Fruit fly (Drosophila melanogaster) whole organism, embryonic: Measurements from ENCODE around the gene CG13074.

Source experiments
- Atf6 ChIP-seq: fragments of 200-800 bp; sonication (Bioruptor generic); IDR thresholded peaks from 2 replicates; pipeline ENCODE4 v1.3.6; 2022; ENCODE audit warnings: missing biosample characterization, missing genetic modification characterization
- BEAF-32 ChIP-seq: fragments of 200-800 bp; sonication (Bioruptor generic); optimal IDR thresholded peaks from 3 replicates; lab custom pipeline; 2017; ENCODE audit warnings: missing biosample characterization, missing genetic modification characterization, mild to moderate bottlenecking, moderate library complexity, missing genetic modification reagents
- CG12659 ChIP-seq: fragments of 200-800 bp; sonication (Bioruptor generic); optimal IDR thresholded peaks from 3 replicates; lab custom pipeline; 2017; ENCODE audit warnings: mild to moderate bottlenecking, missing biosample characterization, missing genetic modification reagents, missing genetic modification characterization
- CG13287 ChIP-seq: fragments of 200-800 bp; sonication (Bioruptor generic); IDR thresholded peaks from 2 replicates; pipeline ENCODE4 v1.3.6; 2022; ENCODE audit warnings: missing biosample characterization, missing genetic modification characterization; ENCODE audit not compliant: partially characterized antibody
- CG14860 ChIP-seq: fragments of 200-800 bp; sonication (Bioruptor generic); IDR thresholded peaks from 3 replicates; pipeline ENCODE4 v1.3.6; 2022; ENCODE audit warnings: missing biosample characterization, missing genetic modification characterization; ENCODE audit not compliant: partially characterized antibody
- CG16813 ChIP-seq: fragments of 200-800 bp; sonication (Bioruptor generic); IDR thresholded peaks from 3 replicates; pipeline ENCODE4 v1.3.6; 2022; ENCODE audit warnings: missing biosample characterization, missing genetic modification characterization; ENCODE audit not compliant: partially characterized antibody
- CG16815 ChIP-seq: fragments of 200-800 bp; sonication (Bioruptor generic); optimal IDR thresholded peaks from 3 replicates; lab custom pipeline; 2017; ENCODE audit warnings: missing biosample characterization, mild to moderate bottlenecking, missing genetic modification characterization
- CG16863 ChIP-seq: fragments of 200-800 bp; sonication (Bioruptor generic); optimal IDR thresholded peaks from 3 replicates; lab custom pipeline; 2016; ENCODE audit warnings: missing biosample characterization, missing genetic modification characterization
- CG18476 ChIP-seq: fragments of 200-800 bp; sonication (Bioruptor generic); optimal IDR thresholded peaks from 2 replicates; lab custom pipeline; 2016; ENCODE audit warnings: missing biosample characterization, mild to moderate bottlenecking, missing genetic modification characterization
- CG2116 ChIP-seq: fragments of 200-800 bp; sonication (Bioruptor generic); optimal IDR thresholded peaks from 3 replicates; lab custom pipeline; 2018; ENCODE audit warnings: missing biosample characterization, mild to moderate bottlenecking, missing genetic modification characterization
- CG2120 ChIP-seq: fragments of 200-800 bp; sonication (Bioruptor generic); optimal IDR thresholded peaks from 3 replicates; lab custom pipeline; 2016; ENCODE audit warnings: missing biosample characterization, missing genetic modification characterization
- CG3065 ChIP-seq: fragments of 200-800 bp; sonication (Bioruptor generic); optimal IDR thresholded peaks from 2 replicates; lab custom pipeline; 2016; ENCODE audit warnings: missing biosample characterization, missing genetic modification characterization
- CG33557 ChIP-seq: fragments of 200-800 bp; sonication (Bioruptor generic); optimal IDR thresholded peaks from 2 replicates; lab custom pipeline; 2019; ENCODE audit warnings: missing biosample characterization, mild to moderate bottlenecking, missing genetic modification characterization, moderate library complexity
- CG3407 ChIP-seq: fragments of 200-800 bp; sonication (Bioruptor generic); optimal IDR thresholded peaks from 2 replicates; lab custom pipeline; 2018; ENCODE audit warnings: missing biosample characterization, mild to moderate bottlenecking, missing genetic modification characterization
- CG3995 ChIP-seq: fragments of 200-800 bp; sonication (Bioruptor generic); optimal IDR thresholded peaks from 3 replicates; lab custom pipeline; 2016; ENCODE audit warnings: missing biosample characterization, missing genetic modification characterization
- CG4360 ChIP-seq: fragments of 200-800 bp; sonication (Bioruptor generic); IDR thresholded peaks from 2 replicates; pipeline ENCODE4 v1.3.6; 2022; ENCODE audit warnings: missing biosample characterization, missing genetic modification characterization
- CG4617 ChIP-seq: fragments of 200-800 bp; sonication (Bioruptor generic); optimal IDR thresholded peaks from 3 replicates; lab custom pipeline; 2016; ENCODE audit warnings: missing biosample characterization, missing genetic modification characterization, borderline replicate concordance
- CG8089 ChIP-seq: fragments of 200-800 bp; sonication (Bioruptor generic); optimal IDR thresholded peaks from 3 replicates; lab custom pipeline; 2016; ENCODE audit warnings: missing biosample characterization, missing genetic modification characterization
- CG8388 ChIP-seq: fragments of 200-800 bp; sonication (Bioruptor generic); optimal IDR thresholded peaks from 2 replicates; lab custom pipeline; 2019; ENCODE audit warnings: missing biosample characterization, mild to moderate bottlenecking, missing genetic modification characterization, moderate library complexity
- CHES-1-like ChIP-seq: fragments of 200-800 bp; sonication (Bioruptor generic); optimal IDR thresholded peaks from 2 replicates; lab custom pipeline; 2016; ENCODE audit warnings: missing biosample characterization, missing genetic modification characterization
- Ets97D ChIP-seq: fragments of 200-800 bp; sonication (Bioruptor generic); optimal IDR thresholded peaks from 3 replicates; lab custom pipeline; 2016; ENCODE audit warnings: missing biosample characterization, missing genetic modification characterization
- HLH4C ChIP-seq: fragments of 200-800 bp; sonication (Bioruptor generic); IDR thresholded peaks from 3 replicates; pipeline ENCODE4 v1.3.6; 2022; ENCODE audit warnings: missing biosample characterization, missing genetic modification characterization; ENCODE audit not compliant: partially characterized antibody
- Hsf ChIP-seq: fragments of 200-800 bp; sonication (Bioruptor generic); optimal IDR thresholded peaks from 3 replicates; lab custom pipeline; 2016; ENCODE audit warnings: missing biosample characterization, missing genetic modification characterization
- Lhr ChIP-seq: fragments of 200-800 bp; sonication (Bioruptor generic); optimal IDR thresholded peaks from 3 replicates; lab custom pipeline; 2017; ENCODE audit warnings: mild to moderate bottlenecking, missing biosample characterization, missing genetic modification reagents, missing genetic modification characterization
- Med ChIP-seq: fragments of 200-800 bp; sonication (Bioruptor generic); peaks from one replicate; lab custom pipeline; 2016; ENCODE audit warnings: missing biosample characterization, missing genetic modification characterization, mild to moderate bottlenecking, inconsistent platforms, moderate library complexity
- Ptx1 ChIP-seq: fragments of 200-800 bp; sonication (Bioruptor generic); IDR thresholded peaks from 2 replicates; pipeline ENCODE4 v1.3.6; 2022; ENCODE audit warnings: missing biosample characterization, missing genetic modification characterization
- Sin3A ChIP-seq: fragments of >200 bp; optimal IDR thresholded peaks from 2 replicates; lab custom pipeline; 2018
- Sox102F ChIP-seq: fragments of 200-800 bp; sonication (Bioruptor generic); optimal IDR thresholded peaks from 2 replicates; lab custom pipeline; 2018; ENCODE audit warnings: missing biosample characterization, mild to moderate bottlenecking, missing genetic modification characterization, moderate library complexity
- Stat92E ChIP-seq, 3 experiments: fragments of >200 bp in 2 of 3; fragments of 200-800 bp in 1 of 3; sonication (Bioruptor generic) in 1 of 3; optimal IDR thresholded peaks; 2 replicates each; lab custom pipeline; 2017 to 2019; ENCODE audit warnings: missing biosample characterization in 3 of 3, missing genetic modification characterization in 3 of 3, mild to moderate bottlenecking in 1 of 3, moderate library complexity in 1 of 3
- abd-A ChIP-seq: fragments of 200-800 bp; sonication (Bioruptor generic); optimal IDR thresholded peaks from 3 replicates; lab custom pipeline; 2019; ENCODE audit warnings: missing biosample characterization, mild to moderate bottlenecking, missing genetic modification characterization, moderate library complexity
- amos ChIP-seq: fragments of 200-800 bp; sonication (Bioruptor generic); IDR thresholded peaks from 2 replicates; pipeline ENCODE4 v1.3.6; 2022; ENCODE audit warnings: missing biosample characterization, missing genetic modification characterization; ENCODE audit not compliant: partially characterized antibody
- ato ChIP-seq: fragments of 200-800 bp; sonication (Bioruptor generic); IDR thresholded peaks from 2 replicates; pipeline ENCODE4 v1.3.6; 2022; ENCODE audit warnings: missing biosample characterization, missing genetic modification characterization; ENCODE audit not compliant: partially characterized antibody
- chinmo ChIP-seq: fragments of 200-800 bp; sonication (Bioruptor generic); IDR thresholded peaks from 4 replicates; pipeline ENCODE4 v1.3.6; 2022; ENCODE audit warnings: missing biosample characterization, missing genetic modification characterization; ENCODE audit not compliant: partially characterized antibody
- crp ChIP-seq, 2 experiments: fragments of 200-800 bp; sonication (Bioruptor generic); optimal IDR thresholded peaks; 2 replicates in 1 of 2; 3 replicates in 1 of 2; lab custom pipeline; 2017; ENCODE audit warnings: missing biosample characterization in 2 of 2, missing genetic modification characterization in 2 of 2, mild to moderate bottlenecking in 1 of 2, moderate library complexity in 1 of 2
- danr ChIP-seq: fragments of 200-800 bp; sonication (Bioruptor generic); IDR thresholded peaks from 2 replicates; pipeline ENCODE4 v1.3.6; 2022; ENCODE audit warnings: missing biosample characterization, missing genetic modification characterization
- her ChIP-seq: fragments of 200-800 bp; sonication (Bioruptor generic); optimal IDR thresholded peaks from 2 replicates; lab custom pipeline; 2016; ENCODE audit warnings: missing biosample characterization, missing genetic modification characterization
- inv ChIP-seq: fragments of 200-800 bp; sonication (Bioruptor generic); IDR thresholded peaks from 2 replicates; pipeline ENCODE4 v1.3.6; 2022; ENCODE audit warnings: missing biosample characterization, missing genetic modification characterization; ENCODE audit not compliant: partially characterized antibody
- klu ChIP-seq: fragments of 200-800 bp; sonication (Bioruptor generic); IDR thresholded peaks from 2 replicates; pipeline ENCODE4 v1.3.6; 2022; ENCODE audit warnings: missing biosample characterization, missing genetic modification characterization
- mirr ChIP-seq: fragments of 200-800 bp; sonication (Bioruptor generic); optimal IDR thresholded peaks from 3 replicates; lab custom pipeline; 2018; ENCODE audit warnings: missing biosample characterization, mild to moderate bottlenecking, missing genetic modification characterization
- ranshi ChIP-seq: fragments of 200-800 bp; sonication (Bioruptor generic); IDR thresholded peaks from 2 replicates; pipeline ENCODE4 v1.3.6; 2022; ENCODE audit warnings: missing biosample characterization, missing genetic modification characterization
- sna ChIP-seq: fragments of 200-800 bp; sonication (Bioruptor generic); IDR thresholded peaks from 2 replicates; pipeline ENCODE4 v1.3.6; 2022; ENCODE audit warnings: missing biosample characterization, missing genetic modification characterization; ENCODE audit not compliant: partially characterized antibody
- sr ChIP-seq: fragments of 200-800 bp; sonication (Bioruptor generic); IDR thresholded peaks from 3 replicates; pipeline ENCODE4 v1.3.6; 2022; ENCODE audit warnings: missing biosample characterization, missing genetic modification characterization
- stwl ChIP-seq: fragments of 200-800 bp; sonication (Bioruptor generic); optimal IDR thresholded peaks from 3 replicates; lab custom pipeline; 2018; ENCODE audit warnings: missing biosample characterization, mild to moderate bottlenecking, missing genetic modification characterization, moderate library complexity
- tin ChIP-seq: fragments of 200-800 bp; sonication (Bioruptor generic); optimal IDR thresholded peaks from 3 replicates; lab custom pipeline; 2016; ENCODE audit warnings: missing biosample characterization, missing genetic modification characterization
- tio ChIP-seq: fragments of 200-800 bp; sonication (Bioruptor generic); optimal IDR thresholded peaks from 2 replicates; lab custom pipeline; 2017; ENCODE audit warnings: missing biosample characterization, missing genetic modification characterization, inconsistent platforms
- tna ChIP-seq: fragments of 200-800 bp; sonication (Bioruptor generic); IDR thresholded peaks from 2 replicates; pipeline ENCODE4 v1.3.6; 2022; ENCODE audit warnings: missing biosample characterization, missing genetic modification characterization; ENCODE audit not compliant: partially characterized antibody
- trem ChIP-seq: fragments of 200-800 bp; optimal IDR thresholded peaks from 3 replicates; lab custom pipeline; 2019; ENCODE audit warnings: missing biosample characterization, mild to moderate bottlenecking, missing genetic modification characterization, moderate library complexity
- yki ChIP-seq: fragments of >200 bp; optimal IDR thresholded peaks from 3 replicates; lab custom pipeline; 2018
- zen ChIP-seq: fragments of 200-800 bp; sonication (Bioruptor generic); optimal IDR thresholded peaks from 3 replicates; lab custom pipeline; 2018; ENCODE audit warnings: missing biosample characterization, mild to moderate bottlenecking, missing genetic modification characterization, moderate library complexity

CG13074 gene

dm6 chr3L:16090330-16090803, 6.9 kb downstream of the CG13074 start, which contains the start of the genes CG5235 and ClC-c (continued):
- TF ChIP-seq HLH4C (GFP tag; lab: Robert Waterston, UW) (peak; percentile 84), Lhr (GFP tag; lab: Kevin White, UChicago) (peak; percentile 14), CG12659 (peak; percentile 42), BEAF-32 (GFP tag; lab: Kevin White, UChicago) (peak; percentile 79), mirr (GFP tag; lab: Kevin White, UChicago) (no peak), CG16813 (GFP tag; lab: Robert Waterston, UW) (peak; percentile 79), sr (no peak), CHES-1-like (peak; percentile 51), zen (peak; percentile 28), ato (GFP tag; lab: Robert Waterston, UW) (peak; percentile 78), klu (GFP tag; lab: Robert Waterston, UW) (no peak), Med (peak; percentile 79), abd-A (tag; lab: Kevin White, UChicago) (no peak), Ptx1 (GFP tag; lab: Robert Waterston, UW) (no peak), CG16815 (GFP tag; lab: Kevin White, UChicago) (no peak), Atf6 (0 out of 2 replicates have a peak, but pooled peaks have one; percentile 34), her (GFP tag; lab: Kevin White, UChicago) (peak; percentile 16), CG3407 (no peak), tna (GFP tag; lab: Robert Waterston, UW) (peak; percentile 86), CG3995 (GFP tag; lab: Kevin White, UChicago) (peak; percentile 76), danr (GFP tag; lab: Robert Waterston, UW) (no peak), chinmo (GFP tag; lab: Robert Waterston, UW) (peak; percentile 86; the same call in 2 of the 4 replicates), CG2116 (GFP tag; lab: Kevin White, UChicago) (peak; percentile 52), CG4617 (GFP tag; lab: Kevin White, UChicago) (peak; percentile 92), trem (peak; percentile 45), tio (GFP tag; lab: Kevin White, UChicago) (no peak), tin (GFP tag; lab: Kevin White, UChicago) (no peak), CG16863 (peak; percentile 64), Sox102F (GFP tag; lab: Kevin White, UChicago) (no peak), CG13287 (peak; percentile 88), CG14860 (GFP tag; lab: Robert Waterston, UW) (peak; percentile 72), Ets97D (GFP tag; lab: Kevin White, UChicago) (peak; percentile 32), CG4360 (GFP tag; lab: Robert Waterston, UW) (no peak), crp (GFP tag; optimal IDR thresholded peaks at IDR 0.05; lab: Kevin White, UChicago) (peak in 1 of 2 experiments; percentile 13), sna (peak; percentile 74), Stat92E (GFP tag; optimal IDR thresholded peaks at IDR 0.05; lab: Kevin White, UChicago) (peak in 1 of 3 experiments; percentile 46), amos (GFP tag; lab: Robert Waterston, UW) (peak; percentile 87), CG8388 (GFP tag; lab: Kevin White, UChicago) (no peak), CG18476 (GFP tag; lab: Kevin White, UChicago) (no peak), CG2120 (GFP tag; lab: Kevin White, UChicago) (peak; percentile 9), yki (lab: Kevin White, UChicago) (no peak), inv (GFP tag; lab: Robert Waterston, UW) (peak; percentile 74), CG33557 (GFP tag; lab: Kevin White, UChicago) (no peak), CG8089 (GFP tag; lab: Kevin White, UChicago) (no peak), CG3065 (GFP tag; lab: Kevin White, UChicago) (no peak), Sin3A (lab: Kevin White, UChicago) (peak; percentile 55), ranshi (GFP tag; lab: Robert Waterston, UW) (no peak), Hsf (GFP tag; lab: Kevin White, UChicago) (no peak), stwl (tag; lab: Kevin White, UChicago) (peak; percentile 65)
